Worm (Caenorhabditis elegans): ENCODE measurements around the gene hacl-1.

hacl-1 gene

DNA sequence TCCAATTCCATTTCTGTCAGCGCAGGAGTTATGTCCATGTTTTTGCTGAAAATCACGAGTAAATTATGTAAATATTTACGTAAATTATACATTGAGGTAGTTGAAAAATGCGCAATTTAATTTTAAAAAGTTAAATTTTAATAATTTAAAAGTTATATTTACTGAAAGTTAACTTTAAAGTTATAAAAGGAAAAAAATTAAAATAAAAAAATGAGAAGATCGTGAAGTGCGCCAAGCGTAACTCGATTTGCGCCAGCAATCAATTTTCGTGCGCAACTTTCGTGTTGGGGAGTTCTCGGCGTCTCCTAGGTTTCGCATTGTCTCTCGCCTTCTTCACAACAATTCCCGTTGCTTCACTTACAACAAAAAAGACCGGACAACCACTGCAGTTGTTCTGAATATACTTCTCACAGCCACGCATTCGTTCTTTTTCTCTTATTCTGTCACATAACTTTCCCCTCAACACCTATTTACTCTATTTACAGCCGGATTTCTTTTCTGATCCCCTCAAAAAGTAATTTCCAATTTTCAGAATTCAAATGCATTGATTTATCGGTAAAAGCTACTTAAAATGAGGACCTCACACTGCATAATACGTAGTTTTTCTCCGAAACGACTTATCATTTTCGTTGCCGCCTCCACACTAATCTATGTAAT is 19.1 kb downstream of the hacl-1 start, which contains the start of the genes metl-1 and W02B12.11 (continued):
- peak; percentile 67 for TF ChIP-seq madf-8 (GFP tag; conservative IDR thresholded peaks at IDR 0.05)
- TF ChIP-seq egrh-3 (GFP tag; IDR thresholded peaks at IDR 0.05), result no peak
- TF ChIP-seq hmg-1.2 (GFP tag; IDR thresholded peaks at IDR 0.05), result peak; percentile 92
- TF ChIP-seq snpc-1.1 (tag; optimal IDR thresholded peaks at IDR 0.05; ENCODE audit: insufficient read depth), result peak; percentile 39
- no peak for TF ChIP-seq rpc-1 (optimal IDR thresholded peaks at IDR 0.05)
- no peak for TF ChIP-seq rpc-1 (tag; optimal IDR thresholded peaks at IDR 0.05)
- peak; percentile 25 for TF ChIP-seq F23B12.7 (tag; optimal IDR thresholded peaks at IDR 0.05; ENCODE audit: insufficient read depth)
- peak; percentile 59; the same call in 1 of the 2 replicates for TF ChIP-seq lin-26 (GFP tag; IDR thresholded peaks at IDR 0.05)
- TF ChIP-seq chd-7 (tag; optimal IDR thresholded peaks at IDR 0.05), result peak; percentile 52
- peak; percentile 43 for TF ChIP-seq F22D6.2 (tag; optimal IDR thresholded peaks at IDR 0.05)
- peak in 1 of 2 experiments; percentile 28 for TF ChIP-seq rec-8 (tag; optimal IDR thresholded peaks at IDR 0.05)
- peak; percentile 88 for TF ChIP-seq lin-40 (tag; optimal IDR thresholded peaks at IDR 0.05)
- TF ChIP-seq bed-2 (GFP tag; IDR thresholded peaks at IDR 0.05), result no peak
- no peak for TF ChIP-seq ceh-58 (GFP tag; IDR thresholded peaks at IDR 0.05)
- TF ChIP-seq rcor-1 (GFP tag; IDR thresholded peaks at IDR 0.05), result peak; percentile 92
- TF ChIP-seq nfya-2 (GFP tag; IDR thresholded peaks at IDR 0.05), result no peak
- 0 out of 2 replicates have a peak, but pooled peaks have one; percentile 13 for TF ChIP-seq cebp-1 (GFP tag; IDR thresholded peaks at IDR 0.05)
- peak; percentile 82 for TF ChIP-seq cebp-1 (tag; optimal IDR thresholded peaks at IDR 0.05)
- TF ChIP-seq egl-44 (GFP tag; IDR thresholded peaks at IDR 0.05), result no peak
- TF ChIP-seq zim-3 (tag; optimal IDR thresholded peaks at IDR 0.05), result no peak
- no peak for TF ChIP-seq unc-62 (GFP tag; optimal IDR thresholded peaks at IDR 0.05)
- TF ChIP-seq ceh-91 (GFP tag; IDR thresholded peaks at IDR 0.05), result peak; percentile 35; the same call in 1 of the 2 replicates
- TF ChIP-seq lin-54 (GFP tag; optimal IDR thresholded peaks at IDR 0.05), result peak; percentile 87
- peak; percentile 69; the same call in 1 of the 2 replicates for TF ChIP-seq zfh-2 (GFP tag; conservative IDR thresholded peaks at IDR 0.05)
- no peak for TF ChIP-seq ztf-25 (GFP tag; IDR thresholded peaks at IDR 0.05)
- no peak for TF ChIP-seq F37B4.10 (GFP tag; IDR thresholded peaks at IDR 0.05)
- no peak for TF ChIP-seq nfya-1 (tag; optimal IDR thresholded peaks at IDR 0.05; ENCODE audit: borderline replicate concordance, insufficient read depth)
- no peak for TF ChIP-seq ztf-28 (GFP tag; IDR thresholded peaks at IDR 0.05)
- TF ChIP-seq attf-6 (GFP tag; IDR thresholded peaks at IDR 0.05), result no peak
- peak; percentile 88 for TF ChIP-seq mcd-1 (GFP tag; IDR thresholded peaks at IDR 0.05)
- no peak for TF ChIP-seq F57C9.4 (tag; optimal IDR thresholded peaks at IDR 0.05)
- TF ChIP-seq B0261.1 (tag; optimal IDR thresholded peaks at IDR 0.05), result peak; percentile 3

DNA sequence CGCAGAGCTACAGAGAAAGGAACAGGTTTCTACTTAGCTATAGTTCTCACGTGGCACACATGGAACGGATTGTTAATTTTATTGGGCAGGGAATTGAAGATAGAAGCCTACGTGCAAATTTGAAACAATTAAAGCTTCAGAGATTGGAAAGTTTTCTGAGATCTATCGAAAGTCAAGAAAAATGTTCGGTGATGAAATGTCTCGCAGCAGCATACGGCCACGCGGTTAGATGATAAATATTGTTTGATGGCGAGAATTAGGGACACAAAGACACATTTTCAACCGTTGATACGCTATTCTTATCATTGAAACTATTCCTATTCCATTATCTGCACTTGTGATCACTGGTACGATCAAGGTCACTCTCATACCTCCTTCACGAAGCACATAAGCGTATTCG is 20.2 kb downstream of the hacl-1 start:
- TF ChIP-seq ceh-40 (GFP tag; IDR thresholded peaks at IDR 0.05) (no peak), F57A8.1 (GFP tag; optimal IDR thresholded peaks at IDR 0.05) (no peak), ztf-26 (tag; optimal IDR thresholded peaks at IDR 0.05) (peak; percentile 31), F23B12.7 (tag; optimal IDR thresholded peaks at IDR 0.05; ENCODE audit: insufficient read depth) (no peak), madf-3 (GFP tag; IDR thresholded peaks at IDR 0.05) (no peak), zfh-2 (GFP tag; conservative IDR thresholded peaks at IDR 0.05) (no peak), ceh-91 (GFP tag; IDR thresholded peaks at IDR 0.05) (no peak), sptf-2 (GFP tag; optimal IDR thresholded peaks at IDR 0.05) (no peak), rpc-1 (optimal IDR thresholded peaks at IDR 0.05) (no peak), rpc-1 (tag; optimal IDR thresholded peaks at IDR 0.05) (no peak), ztf-3 (GFP tag; optimal IDR thresholded peaks at IDR 0.05) (no peak), ceh-100 (GFP tag; IDR thresholded peaks at IDR 0.05) (no peak), dox-1 (GFP tag; IDR thresholded peaks at IDR 0.05) (0 out of 2 replicates have a peak, but pooled peaks have one; percentile 40), nfyb-1 (GFP tag; IDR thresholded peaks at IDR 0.05) (0 out of 2 replicates have a peak, but pooled peaks have one; percentile 50), Y67H2A.10 (GFP tag; conservative IDR thresholded peaks at IDR 0.05) (no peak), hlh-12 (tag; optimal IDR thresholded peaks at IDR 0.05) (no peak), lsy-27 (tag; optimal IDR thresholded peaks at IDR 0.05; ENCODE audit: borderline replicate concordance, insufficient read depth) (no peak), madf-6 (GFP tag; IDR thresholded peaks at IDR 0.05) (no peak), ztf-18 (tag; optimal IDR thresholded peaks at IDR 0.05) (peak; percentile 47), ztf-6 (GFP tag; IDR thresholded peaks at IDR 0.05) (no peak), cebp-1 (GFP tag; IDR thresholded peaks at IDR 0.05) (peak; percentile 58; the same call in 1 of the 2 replicates), cebp-1 (tag; optimal IDR thresholded peaks at IDR 0.05) (peak; percentile 80)

All from whole organism, young adult.